Fruit fly (Drosophila melanogaster): ENCODE results near the gene CG18754.

The CG18754 gene

DNA sequence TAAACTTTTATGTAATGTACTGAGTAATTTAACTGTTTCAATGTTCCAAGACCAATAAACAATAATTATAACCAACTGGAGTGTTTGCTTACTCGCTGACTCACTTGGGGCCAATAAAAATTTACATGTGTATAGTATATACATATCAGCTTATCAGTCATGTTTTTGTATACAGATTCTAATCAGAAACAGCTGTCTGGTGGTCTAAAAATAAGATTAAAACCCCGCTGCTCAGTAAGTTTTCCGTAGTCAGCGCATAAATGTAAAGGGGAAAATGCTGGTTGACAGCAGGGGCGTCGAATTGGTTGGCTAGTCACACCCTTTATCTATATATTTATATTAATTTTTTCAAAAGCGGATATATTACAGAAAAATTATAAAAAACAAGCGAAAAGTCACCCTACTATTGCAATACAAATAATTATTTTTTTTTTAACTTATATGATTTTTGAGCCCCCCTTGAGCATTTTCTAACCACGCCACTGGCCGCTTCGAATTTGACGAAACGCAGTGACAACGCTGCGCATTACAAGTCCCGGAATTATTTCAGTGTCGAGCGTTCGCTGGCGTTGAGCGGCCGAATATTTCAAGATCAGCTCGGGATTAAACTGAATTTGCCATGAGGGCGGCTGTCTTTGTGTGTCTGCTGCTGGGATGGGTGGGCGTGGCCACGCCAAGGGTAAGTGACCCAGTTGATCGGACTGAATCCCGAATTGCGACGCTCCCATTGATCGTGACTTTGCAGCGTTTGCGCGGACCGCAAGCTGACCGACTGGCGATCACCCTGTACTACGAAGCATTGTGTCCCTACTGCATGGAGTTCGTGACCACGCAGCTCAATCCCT, 5.3 kb upstream of the CG18754 start, which contains the start of gene GILT2 (continued):
- peak; percentile 92 for TF ChIP-seq bcd (GFP tag; optimal IDR thresholded peaks at IDR 0.05)
- no peak for TF ChIP-seq disco-r (GFP tag; optimal IDR thresholded peaks at IDR 0.05)
- peak; percentile 82 for TF ChIP-seq scrt (GFP tag; optimal IDR thresholded peaks at IDR 0.05)
- TF ChIP-seq CG4820 (GFP tag; optimal IDR thresholded peaks at IDR 0.05) = peak; percentile 92
- TF ChIP-seq CG16813 (GFP tag; IDR thresholded peaks at IDR 0.05; ENCODE audit: partially characterized antibody) = no peak
- TF ChIP-seq zfh1 (GFP tag; IDR thresholded peaks at IDR 0.05) = peak; percentile 92
- peak; percentile 90 for TF ChIP-seq CG11723 (GFP tag; optimal IDR thresholded peaks at IDR 0.05)
- peak; percentile 93 for TF ChIP-seq CG14441 (GFP tag; IDR thresholded peaks at IDR 0.05)
- TF ChIP-seq CG18599 (GFP tag; optimal IDR thresholded peaks at IDR 0.05) = peak; percentile 97
- peak; percentile 91 for TF ChIP-seq sob (GFP tag; IDR thresholded peaks at IDR 0.05)
- peak; percentile 76; the same call in 2 of the 3 replicates for TF ChIP-seq CG3726 (GFP tag; IDR thresholded peaks at IDR 0.05)
- no peak for TF ChIP-seq CG14860 (GFP tag; IDR thresholded peaks at IDR 0.05; ENCODE audit: partially characterized antibody)
- no peak for TF ChIP-seq p53 (GFP tag; optimal IDR thresholded peaks at IDR 0.05)
- peak; percentile 82 for TF ChIP-seq CG4328 (GFP tag; optimal IDR thresholded peaks at IDR 0.05)
- peak; percentile 86 for TF ChIP-seq Fer2 (tag; optimal IDR thresholded peaks at IDR 0.05)
- peak; percentile 81 for TF ChIP-seq CG6254 (GFP tag; optimal IDR thresholded peaks at IDR 0.05)
- TF ChIP-seq ranshi (GFP tag; IDR thresholded peaks at IDR 0.05) = peak; percentile 94
- peak; percentile 83 for TF ChIP-seq ewg (GFP tag; optimal IDR thresholded peaks at IDR 0.05)
- TF ChIP-seq CG15601 (tag; optimal IDR thresholded peaks at IDR 0.05) = peak; percentile 90
- TF ChIP-seq Dp (GFP tag; optimal IDR thresholded peaks at IDR 0.05) = no peak
- peak; percentile 18 for TF ChIP-seq NK7.1 (GFP tag; optimal IDR thresholded peaks at IDR 0.05)
- no peak for TF ChIP-seq CG6791 (GFP tag; IDR thresholded peaks at IDR 0.05; ENCODE audit: partially characterized antibody)
- peak; percentile 14 for TF ChIP-seq Side (GFP tag; optimal IDR thresholded peaks at IDR 0.05)
- TF ChIP-seq hb (GFP tag; IDR thresholded peaks at IDR 0.05; ENCODE audit: partially characterized antibody) = no peak
- TF ChIP-seq CG16815 (GFP tag; optimal IDR thresholded peaks at IDR 0.05) = peak; percentile 74
- TF ChIP-seq unpg (GFP tag; optimal IDR thresholded peaks at IDR 0.05) = peak; percentile 92
- TF ChIP-seq CG18764 (GFP tag; optimal IDR thresholded peaks at IDR 0.05) = peak; percentile 81
- peak; percentile 86 for TF ChIP-seq gsb-n (tag; optimal IDR thresholded peaks at IDR 0.05)
- TF ChIP-seq Sox102F (GFP tag; optimal IDR thresholded peaks at IDR 0.05) = peak; percentile 95
- TF ChIP-seq crp (GFP tag; optimal IDR thresholded peaks at IDR 0.05) = peak in 1 of 2 experiments; percentile 59
- no peak for TF ChIP-seq ERR (GFP tag; optimal IDR thresholded peaks at IDR 0.05)
- TF ChIP-seq Elba2 (GFP tag; optimal IDR thresholded peaks at IDR 0.05) = peak; percentile 24
- no peak for TF ChIP-seq abd-A (tag; optimal IDR thresholded peaks at IDR 0.05)
- no peak for TF ChIP-seq sc (optimal IDR thresholded peaks at IDR 0.05)
- TF ChIP-seq sc (GFP tag; optimal IDR thresholded peaks at IDR 0.05) = peak; percentile 80
- TF ChIP-seq CG7987 (GFP tag; optimal IDR thresholded peaks at IDR 0.05) = peak; percentile 54
- peak; percentile 84 for TF ChIP-seq danr (GFP tag; IDR thresholded peaks at IDR 0.05)
- peak; percentile 83 for TF ChIP-seq run (tag; optimal IDR thresholded peaks at IDR 0.05)
- TF ChIP-seq cwo (GFP tag; optimal IDR thresholded peaks at IDR 0.05) = peak; percentile 91
- peak; percentile 90 for TF ChIP-seq NfI (GFP tag; optimal IDR thresholded peaks at IDR 0.05)
- no peak for TF ChIP-seq yki (optimal IDR thresholded peaks at IDR 0.05)
- peak; percentile 73 for TF ChIP-seq CG1024 (GFP tag; IDR thresholded peaks at IDR 0.05)
- TF ChIP-seq tgo (GFP tag; IDR thresholded peaks at IDR 0.05) = peak; percentile 92
- peak; percentile 69 for TF ChIP-seq Usf (GFP tag; optimal IDR thresholded peaks at IDR 0.05)
- peak; percentile 85 for TF ChIP-seq gce (GFP tag; IDR thresholded peaks at IDR 0.05)
- peak; percentile 42 for TF ChIP-seq crol (GFP tag; IDR thresholded peaks at IDR 0.05)
- peak; percentile 12 for TF ChIP-seq MESR4 (GFP tag; optimal IDR thresholded peaks at IDR 0.05)
- TF ChIP-seq CG11247 (GFP tag; IDR thresholded peaks at IDR 0.05) = peak; percentile 87
